Fruit fly (Drosophila melanogaster) whole organism, embryonic: Measurements from ENCODE around the gene mask.

Experiments used
- BtbVII ChIP-seq: fragments of 200-800 bp; sonication (Bioruptor generic); optimal IDR thresholded peaks from 3 replicates; lab custom pipeline; 2017; ENCODE audit warnings: missing biosample characterization, mild to moderate bottlenecking, missing genetic modification characterization
- CG11456 ChIP-seq: fragments of 200-800 bp; sonication (Bioruptor generic); IDR thresholded peaks from 3 replicates; pipeline ENCODE4 v1.3.6; 2022; ENCODE audit warnings: missing biosample characterization, missing genetic modification characterization
- CG12219 ChIP-seq: fragments of 200-800 bp; sonication (Bioruptor generic); optimal IDR thresholded peaks from 3 replicates; lab custom pipeline; 2018; ENCODE audit warnings: missing biosample characterization, mild to moderate bottlenecking, missing genetic modification characterization
- CG14860 ChIP-seq: fragments of 200-800 bp; sonication (Bioruptor generic); IDR thresholded peaks from 3 replicates; pipeline ENCODE4 v1.3.6; 2022; ENCODE audit warnings: missing biosample characterization, missing genetic modification characterization; ENCODE audit not compliant: partially characterized antibody
- CG15479 ChIP-seq: fragments of 200-800 bp; sonication (Bioruptor generic); optimal IDR thresholded peaks from 3 replicates; lab custom pipeline; 2019; ENCODE audit warnings: missing biosample characterization, mild to moderate bottlenecking, missing genetic modification characterization, moderate library complexity
- CG15601 ChIP-seq: fragments of 200-800 bp; sonication (Bioruptor generic); optimal IDR thresholded peaks from 3 replicates; lab custom pipeline; 2019; ENCODE audit warnings: missing biosample characterization, mild to moderate bottlenecking, missing genetic modification characterization, moderate library complexity
- CG17328 ChIP-seq: fragments of 200-800 bp; sonication (Bioruptor generic); IDR thresholded peaks from 2 replicates; pipeline ENCODE4 v1.3.6; 2022; ENCODE audit warnings: missing biosample characterization, missing genetic modification characterization
- CG17385 ChIP-seq: fragments of 200-800 bp; sonication (Bioruptor generic); optimal IDR thresholded peaks from 3 replicates; lab custom pipeline; 2018; ENCODE audit warnings: missing biosample characterization, mild to moderate bottlenecking, missing genetic modification characterization
- CG2129 ChIP-seq: fragments of 200-800 bp; sonication (Bioruptor generic); IDR thresholded peaks from 2 replicates; pipeline ENCODE4 v1.3.6; 2022; ENCODE audit warnings: missing biosample characterization, missing genetic modification characterization; ENCODE audit not compliant: partially characterized antibody
- CG2875 ChIP-seq: fragments of 200-800 bp; sonication (Bioruptor generic); optimal IDR thresholded peaks from 2 replicates; lab custom pipeline; 2017; ENCODE audit warnings: missing biosample characterization, mild to moderate bottlenecking, missing genetic modification characterization, missing genetic modification reagents
- CG3065 ChIP-seq: fragments of 200-800 bp; sonication (Bioruptor generic); optimal IDR thresholded peaks from 2 replicates; lab custom pipeline; 2016; ENCODE audit warnings: missing biosample characterization, missing genetic modification characterization
- CG3281 ChIP-seq: fragments of 200-800 bp; sonication (Bioruptor generic); optimal IDR thresholded peaks from 3 replicates; lab custom pipeline; 2017; ENCODE audit warnings: missing biosample characterization, mild to moderate bottlenecking, missing genetic modification characterization
- CG34422 ChIP-seq: fragments of 200-800 bp; sonication (Bioruptor generic); IDR thresholded peaks from 3 replicates; pipeline ENCODE4 v1.3.6; 2022; ENCODE audit warnings: missing biosample characterization, missing genetic modification characterization
- CG3838 ChIP-seq: fragments of 200-800 bp; sonication (Bioruptor generic); optimal IDR thresholded peaks from 3 replicates; lab custom pipeline; 2016; ENCODE audit warnings: missing biosample characterization, missing genetic modification characterization
- CG42726 ChIP-seq: fragments of 200-800 bp; sonication (Bioruptor generic); IDR thresholded peaks from 2 replicates; pipeline ENCODE4 v1.3.6; 2022; ENCODE audit warnings: missing biosample characterization, missing genetic modification characterization; ENCODE audit not compliant: partially characterized antibody
- CG4820 ChIP-seq: fragments of 200-800 bp; sonication (Bioruptor generic); optimal IDR thresholded peaks from 3 replicates; lab custom pipeline; 2016; ENCODE audit warnings: missing biosample characterization, missing genetic modification characterization
- CG6854 ChIP-seq: fragments of 200-800 bp; sonication (Bioruptor generic); optimal IDR thresholded peaks from 3 replicates; lab custom pipeline; 2017; ENCODE audit warnings: missing biosample characterization, mild to moderate bottlenecking, missing genetic modification characterization
- CG8359 ChIP-seq: fragments of 200-800 bp; sonication (Bioruptor generic); optimal IDR thresholded peaks from 2 replicates; lab custom pipeline; 2017; ENCODE audit warnings: missing biosample characterization, mild to moderate bottlenecking, missing genetic modification characterization, borderline replicate concordance
- CG9876 ChIP-seq: fragments of 200-800 bp; sonication (Bioruptor generic); optimal IDR thresholded peaks from 2 replicates; lab custom pipeline; 2016; ENCODE audit warnings: missing biosample characterization, missing genetic modification characterization
- Dip3 ChIP-seq: fragments of 200-800 bp; sonication (Bioruptor generic); optimal IDR thresholded peaks from 3 replicates; lab custom pipeline; 2016; ENCODE audit warnings: missing biosample characterization, missing genetic modification characterization
- ERR ChIP-seq: fragments of 200-800 bp; sonication (Bioruptor generic); optimal IDR thresholded peaks from 2 replicates; lab custom pipeline; 2016; ENCODE audit warnings: missing biosample characterization, missing genetic modification characterization
- Fer2 ChIP-seq: fragments of 200-800 bp; sonication (Bioruptor generic); optimal IDR thresholded peaks from 2 replicates; lab custom pipeline; 2018; ENCODE audit warnings: missing biosample characterization, mild to moderate bottlenecking, missing genetic modification characterization, moderate library complexity
- H15 ChIP-seq: fragments of 200-800 bp; sonication (Bioruptor generic); IDR thresholded peaks from 3 replicates; pipeline ENCODE4 v1.3.6; 2022; ENCODE audit warnings: missing biosample characterization, missing genetic modification characterization
- HLH3B ChIP-seq: fragments of 200-800 bp; sonication (Bioruptor generic); IDR thresholded peaks from 2 replicates; pipeline ENCODE4 v1.3.6; 2022; ENCODE audit warnings: missing biosample characterization, missing genetic modification characterization
- Hr3 ChIP-seq: fragments of 200-800 bp; sonication (Bioruptor generic); optimal IDR thresholded peaks from 3 replicates; lab custom pipeline; 2016; ENCODE audit warnings: missing biosample characterization, missing genetic modification characterization
- Myb ChIP-seq: fragments of 200-800 bp; sonication (Bioruptor generic); optimal IDR thresholded peaks from 2 replicates; lab custom pipeline; 2016; ENCODE audit warnings: missing biosample characterization, missing genetic modification characterization
- NC2β ChIP-seq: fragments of 200-800 bp; sonication (Bioruptor generic); optimal IDR thresholded peaks from 2 replicates; lab custom pipeline; 2016; ENCODE audit warnings: missing biosample characterization, missing genetic modification characterization
- Nf-YB ChIP-seq: fragments of 200-800 bp; sonication (Bioruptor generic); optimal IDR thresholded peaks from 3 replicates; lab custom pipeline; 2019; ENCODE audit warnings: missing biosample characterization, mild to moderate bottlenecking, missing genetic modification characterization, moderate library complexity
- PHDP ChIP-seq: fragments of 200-800 bp; sonication (Bioruptor generic); optimal IDR thresholded peaks from 3 replicates; lab custom pipeline; 2018; ENCODE audit warnings: missing biosample characterization, mild to moderate bottlenecking, missing genetic modification characterization, moderate library complexity
- Pdp1 ChIP-seq, 2 experiments: fragments of 200-800 bp; sonication (Bioruptor generic); optimal IDR thresholded peaks; 3 replicates each; lab custom pipeline; 2016; ENCODE audit warnings: missing biosample characterization in 2 of 2, missing genetic modification characterization in 2 of 2, mild to moderate bottlenecking in 1 of 2, moderate library complexity in 1 of 2
- Sry-β ChIP-seq: fragments of 200-800 bp; sonication (Bioruptor generic); optimal IDR thresholded peaks from 2 replicates; lab custom pipeline; 2018; ENCODE audit warnings: missing biosample characterization, mild to moderate bottlenecking, missing genetic modification characterization, moderate library complexity
- Xrp1 ChIP-seq: fragments of 200-800 bp; sonication (Bioruptor generic); IDR thresholded peaks from 2 replicates; pipeline ENCODE4 v1.3.6; 2022; ENCODE audit warnings: missing biosample characterization, missing genetic modification characterization
- bbx ChIP-seq: fragments of 200-800 bp; sonication (Bioruptor generic); IDR thresholded peaks from 2 replicates; pipeline ENCODE4 v1.3.6; 2022; ENCODE audit warnings: missing biosample characterization, missing genetic modification characterization; ENCODE audit not compliant: partially characterized antibody
- bowl ChIP-seq: fragments of 200-800 bp; sonication (Bioruptor generic); IDR thresholded peaks from 2 replicates; pipeline ENCODE4 v1.3.6; 2022; ENCODE audit warnings: missing biosample characterization, missing genetic modification characterization
- ems ChIP-seq: fragments of 200-800 bp; sonication (Bioruptor generic); optimal IDR thresholded peaks from 3 replicates; lab custom pipeline; 2016; ENCODE audit warnings: missing biosample characterization, missing genetic modification characterization
- fru ChIP-seq: fragments of >200 bp; optimal IDR thresholded peaks from 2 replicates; lab custom pipeline; 2017
- gsb ChIP-seq: fragments of 200-800 bp; sonication (Bioruptor generic); IDR thresholded peaks from 2 replicates; pipeline ENCODE4 v1.3.6; 2022; ENCODE audit warnings: missing biosample characterization, missing genetic modification characterization
- jing ChIP-seq: fragments of 200-800 bp; sonication (Bioruptor generic); optimal IDR thresholded peaks from 2 replicates; lab custom pipeline; 2018; ENCODE audit warnings: missing biosample characterization, mild to moderate bottlenecking, missing genetic modification characterization
- lilli ChIP-seq: fragments of 200-800 bp; sonication (Bioruptor generic); optimal IDR thresholded peaks from 3 replicates; lab custom pipeline; 2016; ENCODE audit warnings: missing biosample characterization, missing genetic modification characterization
- pfk ChIP-seq: fragments of 200-800 bp; sonication (Bioruptor generic); optimal IDR thresholded peaks from 2 replicates; lab custom pipeline; 2018; ENCODE audit warnings: missing biosample characterization, mild to moderate bottlenecking, missing genetic modification characterization, moderate library complexity
- phol ChIP-seq: fragments of 200-800 bp; sonication (Bioruptor generic); optimal IDR thresholded peaks from 3 replicates; lab custom pipeline; 2018; ENCODE audit warnings: missing biosample characterization, mild to moderate bottlenecking, missing genetic modification characterization, moderate library complexity
- ro ChIP-seq: fragments of 200-800 bp; sonication (Bioruptor generic); IDR thresholded peaks from 2 replicates; pipeline ENCODE4 v1.3.6; 2022; ENCODE audit warnings: missing biosample characterization, missing genetic modification characterization
- salm ChIP-seq: fragments of 200-800 bp; sonication (Bioruptor generic); optimal IDR thresholded peaks from 2 replicates; lab custom pipeline; 2018; ENCODE audit warnings: missing biosample characterization, mild to moderate bottlenecking, missing genetic modification characterization
- sisA ChIP-seq: fragments of 200-800 bp; sonication (Bioruptor generic); IDR thresholded peaks from 2 replicates; pipeline ENCODE4 v1.3.6; 2022; ENCODE audit warnings: missing biosample characterization, missing genetic modification characterization
- ssp ChIP-seq: fragments of 200-800 bp; sonication (Bioruptor generic); IDR thresholded peaks from 2 replicates; pipeline ENCODE4 v1.3.6; 2022; ENCODE audit warnings: missing biosample characterization, missing genetic modification characterization
- tgo ChIP-seq: fragments of 200-800 bp; sonication (Bioruptor generic); IDR thresholded peaks from 3 replicates; pipeline ENCODE4 v1.3.6; 2022; ENCODE audit warnings: missing biosample characterization, missing genetic modification characterization
- unc-4 ChIP-seq: fragments of 200-800 bp; sonication (Bioruptor generic); IDR thresholded peaks from 2 replicates; pipeline ENCODE4 v1.3.6; 2022; ENCODE audit warnings: missing biosample characterization, missing genetic modification characterization; ENCODE audit not compliant: partially characterized antibody
- zf30C ChIP-seq: fragments of 200-800 bp; sonication (Bioruptor generic); optimal IDR thresholded peaks from 3 replicates; lab custom pipeline; 2018; ENCODE audit warnings: missing biosample characterization, mild to moderate bottlenecking, missing genetic modification characterization

The mask gene

dm6 chr3R:24220845-24221244 lies 9.5 kb upstream of the mask start, which contains the start of gene cav (continued):
- no peak for TF ChIP-seq Myb (GFP tag; lab: Kevin White, UChicago)
- TF ChIP-seq CG4820 = no peak
- TF ChIP-seq PHDP (tag; lab: Kevin White, UChicago) = no peak
- no peak for TF ChIP-seq CG11456 (GFP tag; lab: Robert Waterston, UW)
- no peak for TF ChIP-seq ssp (GFP tag; lab: Robert Waterston, UW)
- peak; percentile 78 for TF ChIP-seq CG15479
- no peak for TF ChIP-seq phol (tag; lab: Kevin White, UChicago)
- TF ChIP-seq Pdp1 (GFP tag; optimal IDR thresholded peaks at IDR 0.05; lab: Kevin White, UChicago) = no peak
- no peak for TF ChIP-seq CG3838 (GFP tag; lab: Kevin White, UChicago)
- TF ChIP-seq CG42726 (GFP tag; lab: Robert Waterston, UW) = no peak
- no peak for TF ChIP-seq H15 (GFP tag; lab: Robert Waterston, UW)
- TF ChIP-seq bowl (GFP tag; lab: Robert Waterston, UW) = no peak
- TF ChIP-seq CG17385 (GFP tag; lab: Kevin White, UChicago) = peak; percentile 80
- TF ChIP-seq pfk = no peak
- no peak for TF ChIP-seq HLH3B
- no peak for TF ChIP-seq CG3281
- TF ChIP-seq Sry-β (GFP tag; lab: Kevin White, UChicago) = no peak
- no peak for TF ChIP-seq Xrp1 (GFP tag; lab: Robert Waterston, UW)

dm6 chr3R:24221334-24222302 lies 8.7 kb upstream of the mask start, which contains the start of gene twin:
twin (minus strand) TSS chr3R:24221965.
- peak; percentile 74 for TF ChIP-seq unc-4 (GFP tag; lab: Robert Waterston, UW)
- TF ChIP-seq ro (GFP tag; lab: Robert Waterston, UW) = no peak
- TF ChIP-seq CG3065 (GFP tag; lab: Kevin White, UChicago) = peak; percentile 29
- TF ChIP-seq tgo (GFP tag; lab: Robert Waterston, UW) = peak; percentile 15; the same call in 1 of the 3 replicates
- TF ChIP-seq fru = no peak
- peak; percentile 50; the same call in 1 of the 2 replicates for TF ChIP-seq CG17328 (GFP tag; lab: Robert Waterston, UW)
- peak; percentile 3 for TF ChIP-seq ERR (GFP tag; lab: Kevin White, UChicago)
- peak; percentile 62 for TF ChIP-seq NC2β (GFP tag; lab: Kevin White, UChicago)
- TF ChIP-seq Hr3 (GFP tag; lab: Kevin White, UChicago) = peak; percentile 62
- peak; percentile 86 for TF ChIP-seq lilli
- no peak for TF ChIP-seq zf30C
- no peak for TF ChIP-seq BtbVII
- peak; percentile 10 for TF ChIP-seq CG9876 (GFP tag; lab: Kevin White, UChicago)
- peak; percentile 56; the same call in 1 of the 2 replicates for TF ChIP-seq gsb (GFP tag; lab: Robert Waterston, UW)
- TF ChIP-seq CG12219 = no peak
- TF ChIP-seq CG8359 (GFP tag; lab: Kevin White, UChicago) = no peak
- no peak for TF ChIP-seq CG6854
- TF ChIP-seq Nf-YB (GFP tag; lab: Kevin White, UChicago) = peak; percentile 37
- no peak for TF ChIP-seq jing (GFP tag; lab: Kevin White, UChicago)
- peak; percentile 70 for TF ChIP-seq ems (GFP tag; lab: Kevin White, UChicago)
- no peak for TF ChIP-seq salm (tag; lab: Kevin White, UChicago)
- TF ChIP-seq bbx = peak; percentile 58; the same call in 1 of the 2 replicates
- peak; percentile 74 for TF ChIP-seq Dip3
- TF ChIP-seq sisA (GFP tag; lab: Robert Waterston, UW) = no peak; the same call in 1 of the 2 replicates
- peak; percentile 67; the same call in 2 of the 3 replicates for TF ChIP-seq CG14860 (GFP tag; lab: Robert Waterston, UW)
- TF ChIP-seq CG2129 (GFP tag; lab: Robert Waterston, UW) = peak; percentile 52
- peak; percentile 56; the same call in 2 of the 3 replicates for TF ChIP-seq CG34422 (GFP tag; lab: Robert Waterston, UW)
- peak; percentile 47 for TF ChIP-seq Fer2
- no peak for TF ChIP-seq CG2875 (GFP tag; lab: Kevin White, UChicago)
- TF ChIP-seq CG15601 (tag; lab: Kevin White, UChicago) = peak; percentile 46
